Fruit fly (Drosophila melanogaster) whole organism, embryonic: ENCODE data around the gene DZIP1.

Experiments
- CG3995 ChIP-seq: fragments of 200-800 bp; sonication (Bioruptor generic); optimal IDR thresholded peaks from 3 replicates; lab custom pipeline; 2016; ENCODE audit warnings: missing biosample characterization, missing genetic modification characterization
- CG9215 ChIP-seq: fragments of 200-800 bp; sonication (Bioruptor generic); IDR thresholded peaks from 2 replicates; pipeline ENCODE4 v1.3.6; 2022; ENCODE audit warnings: missing biosample characterization, missing genetic modification characterization
- Dek ChIP-seq: fragments of 200-800 bp; sonication (Bioruptor generic); optimal IDR thresholded peaks from 3 replicates; lab custom pipeline; 2019; ENCODE audit warnings: missing biosample characterization, mild to moderate bottlenecking, missing genetic modification characterization, moderate library complexity
- Lpt ChIP-seq: fragments of >200 bp; optimal IDR thresholded peaks from 2 replicates; lab custom pipeline; 2018; ENCODE audit warnings: missing biosample characterization, missing genetic modification characterization
- dimm ChIP-seq: fragments of 200-800 bp; sonication (Bioruptor generic); IDR thresholded peaks from 2 replicates; pipeline ENCODE4 v1.3.6; 2022; ENCODE audit warnings: missing biosample characterization, missing genetic modification characterization
- dm ChIP-seq: fragments of 200-800 bp; sonication (Bioruptor generic); optimal IDR thresholded peaks from 3 replicates; lab custom pipeline; 2016; ENCODE audit warnings: missing biosample characterization, missing genetic modification characterization
- rib ChIP-seq: fragments of 200-800 bp; sonication (Bioruptor generic); IDR thresholded peaks from 2 replicates; pipeline ENCODE4 v1.3.6; 2022; ENCODE audit warnings: missing biosample characterization, missing genetic modification characterization
- tll ChIP-seq, 2 experiments: fragments of 200-800 bp in 1 of 2; fragments of >200 bp in 1 of 2; sonication (Bioruptor generic) in 1 of 2; optimal IDR thresholded peaks; 2 replicates each; lab custom pipeline; 2017 to 2019; ENCODE audit warnings: missing biosample characterization in 2 of 2, missing genetic modification characterization in 2 of 2, mild to moderate bottlenecking in 1 of 2, moderate library complexity in 1 of 2
- wor ChIP-seq: fragments of 200-800 bp; sonication (Bioruptor generic); IDR thresholded peaks from 2 replicates; pipeline ENCODE4 v1.3.6; 2022; ENCODE audit warnings: missing biosample characterization, missing genetic modification characterization

- no peak for TF ChIP-seq wor (GFP tag; lab: Robert Waterston, UW)
- no peak for TF ChIP-seq CG9215 (GFP tag; lab: Robert Waterston, UW)
- no peak for TF ChIP-seq dimm (GFP tag; lab: Robert Waterston, UW)
- TF ChIP-seq Lpt (GFP tag; lab: Kevin White, UChicago), result no peak
- TF ChIP-seq tll (GFP tag; optimal IDR thresholded peaks at IDR 0.05; lab: Kevin White, UChicago), result no peak
- TF ChIP-seq Dek (tag; lab: Kevin White, UChicago), result peak; percentile 53
- peak; percentile 73; the same call in 1 of the 2 replicates for TF ChIP-seq rib (GFP tag; lab: Robert Waterston, UW)
- peak; percentile 31 for TF ChIP-seq dm (GFP tag; lab: Kevin White, UChicago)
- TF ChIP-seq CG3995 (GFP tag; lab: Kevin White, UChicago), result no peak
These were observed 42.0 kb downstream of the DZIP1 start for dm6 chr3R:24557020-24557465.
